Worm (Caenorhabditis elegans) whole organism, L2 larva: ENCODE results near the gene C33C12.11.

ENCODE experiments used
- F13H6.1 ChIP-seq: sonication (generic microtip); optimal IDR thresholded peaks from 2 replicates; lab custom pipeline; 2016; ENCODE audit warnings: missing genetic modification characterization, missing compliant biosample characterization
- R02D3.7 ChIP-seq: fragments of 150-350 bp; optimal IDR thresholded peaks from 2 replicates; lab custom pipeline; 2014; ENCODE audit warnings: missing biosample characterization, missing genetic modification characterization
- ama-1 ChIP-seq: fragments of 150-350 bp; optimal IDR thresholded peaks from 2 replicates; lab custom pipeline; 2018; ENCODE audit warnings: inconsistent platforms
- ceh-82 ChIP-seq: fragments of 150-350 bp; optimal IDR thresholded peaks from 2 replicates; lab custom pipeline; 2014; ENCODE audit warnings: missing biosample characterization, missing genetic modification characterization
- egl-27 ChIP-seq: sonication (generic microtip); optimal IDR thresholded peaks from 3 replicates; lab custom pipeline; 2017; ENCODE audit warnings: missing biosample characterization, missing genetic modification reagents, missing genetic modification characterization
- elt-1 ChIP-seq: fragments of 150-350 bp; optimal IDR thresholded peaks from 2 replicates; lab custom pipeline; 2014; ENCODE audit warnings: missing biosample characterization, missing genetic modification characterization
- lin-13 ChIP-seq: fragments of 150-350 bp; optimal IDR thresholded peaks from 2 replicates; lab custom pipeline; 2014; ENCODE audit warnings: missing biosample characterization, missing genetic modification reagents, missing genetic modification characterization
- lin-39 ChIP-seq: fragments of 150-350 bp; optimal IDR thresholded peaks from 2 replicates; lab custom pipeline; 2014; ENCODE audit warnings: missing biosample characterization, missing genetic modification reagents, missing genetic modification characterization
- unc-62 ChIP-seq: fragments of 150-350 bp; optimal IDR thresholded peaks from 2 replicates; lab custom pipeline; 2014; ENCODE audit warnings: missing biosample characterization, missing genetic modification reagents, missing genetic modification characterization
- zag-1 ChIP-seq: fragments of 150-350 bp; optimal IDR thresholded peaks from 2 replicates; lab custom pipeline; 2014; ENCODE audit warnings: missing biosample characterization, missing genetic modification characterization

DNA sequence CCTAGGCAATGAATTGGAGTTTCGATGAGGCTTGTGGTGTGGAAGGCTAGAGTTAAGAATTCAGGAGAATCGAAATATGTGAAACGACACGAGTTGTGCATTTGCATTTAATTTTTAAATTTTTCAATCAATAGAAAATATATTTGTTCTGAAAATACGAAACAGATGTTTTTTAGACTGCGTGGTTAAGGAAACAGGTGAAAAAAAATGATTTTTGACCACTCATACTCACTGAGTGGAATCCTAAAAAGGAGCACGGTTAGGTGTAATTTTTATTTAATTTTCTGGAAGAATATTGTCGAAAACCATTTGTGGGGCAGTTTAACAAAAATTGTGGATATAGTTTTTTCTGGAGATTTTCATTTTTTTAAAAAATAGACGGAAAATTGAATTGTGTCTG, 46.8 kb downstream of the C33C12.11 start, which contains the start of gene srh-195:
- TF ChIP-seq zag-1 (tag; lab: Kevin White, UChicago): no peak
- no peak for TF ChIP-seq lin-39 (tag; lab: Kevin White, UChicago)
- TF ChIP-seq elt-1 (tag; lab: Kevin White, UChicago): no peak
- TF ChIP-seq R02D3.7: no peak
- no peak for TF ChIP-seq ceh-82 (tag; lab: Kevin White, UChicago)
- TF ChIP-seq ama-1 (lab: Kevin White, UChicago): no peak
- no peak for TF ChIP-seq lin-13 (GFP tag; lab: Kevin White, UChicago)
- TF ChIP-seq F13H6.1 (tag; lab: Kevin White, UChicago): no peak
- no peak for TF ChIP-seq unc-62
- no peak for TF ChIP-seq egl-27 (tag; lab: Kevin White, UChicago)
